Fruit fly (Drosophila melanogaster) whole organism, embryonic: ENCODE results near the gene CG9288.

Source experiments
- ATbp ChIP-seq: fragments of 200-800 bp; sonication (Bioruptor generic); optimal IDR thresholded peaks from 2 replicates; lab custom pipeline; 2017; ENCODE audit warnings: missing biosample characterization, mild to moderate bottlenecking, missing genetic modification characterization, missing genetic modification reagents
- Asciz ChIP-seq: fragments of 200-800 bp; sonication (Bioruptor generic); optimal IDR thresholded peaks from 2 replicates; lab custom pipeline; 2017; ENCODE audit warnings: missing biosample characterization, mild to moderate bottlenecking, missing genetic modification characterization, missing genetic modification reagents
- Bteb2 ChIP-seq: fragments of 200-800 bp; sonication (Bioruptor generic); optimal IDR thresholded peaks from 2 replicates; lab custom pipeline; 2016; ENCODE audit warnings: missing biosample characterization, missing genetic modification characterization
- CG10543 ChIP-seq: fragments of 200-800 bp; sonication (Bioruptor generic); optimal IDR thresholded peaks from 3 replicates; lab custom pipeline; 2017; ENCODE audit warnings: missing biosample characterization, mild to moderate bottlenecking, missing genetic modification characterization, moderate library complexity
- CG11696 ChIP-seq: fragments of 200-800 bp; sonication (Bioruptor generic); IDR thresholded peaks from 2 replicates; pipeline ENCODE4 v1.3.6; 2022; ENCODE audit warnings: missing biosample characterization, missing genetic modification characterization
- CG12299 ChIP-seq: fragments of 200-800 bp; sonication (Bioruptor generic); optimal IDR thresholded peaks from 2 replicates; lab custom pipeline; 2018; ENCODE audit warnings: missing biosample characterization, mild to moderate bottlenecking, missing genetic modification characterization
- CG15269 ChIP-seq: fragments of 200-800 bp; sonication (Bioruptor generic); optimal IDR thresholded peaks from 2 replicates; lab custom pipeline; 2018; ENCODE audit warnings: missing biosample characterization, mild to moderate bottlenecking, missing genetic modification characterization, moderate library complexity
- CG1602 ChIP-seq: fragments of 200-800 bp; sonication (Bioruptor generic); optimal IDR thresholded peaks from 3 replicates; lab custom pipeline; 2016; ENCODE audit warnings: missing biosample characterization, missing genetic modification characterization
- CG1647 ChIP-seq: fragments of 200-800 bp; sonication (Bioruptor generic); optimal IDR thresholded peaks from 3 replicates; lab custom pipeline; 2016; ENCODE audit warnings: missing biosample characterization, missing genetic modification characterization
- CG17361 ChIP-seq: fragments of 200-800 bp; sonication (Bioruptor generic); IDR thresholded peaks from 3 replicates; pipeline ENCODE4 v1.3.6; 2022; ENCODE audit warnings: missing biosample characterization, missing genetic modification characterization
- CG17385 ChIP-seq: fragments of 200-800 bp; sonication (Bioruptor generic); optimal IDR thresholded peaks from 3 replicates; lab custom pipeline; 2018; ENCODE audit warnings: missing biosample characterization, mild to moderate bottlenecking, missing genetic modification characterization
- CG17912 ChIP-seq: fragments of 200-800 bp; sonication (Bioruptor generic); optimal IDR thresholded peaks from 2 replicates; lab custom pipeline; 2018; ENCODE audit warnings: missing biosample characterization, mild to moderate bottlenecking, missing genetic modification characterization
- CG1832 ChIP-seq: fragments of 200-800 bp; sonication (Bioruptor generic); optimal IDR thresholded peaks from 2 replicates; lab custom pipeline; 2017; ENCODE audit warnings: missing biosample characterization, mild to moderate bottlenecking, missing genetic modification characterization, inconsistent platforms
- CG30020 ChIP-seq: fragments of 200-800 bp; optimal IDR thresholded peaks from 2 replicates; lab custom pipeline; 2019; ENCODE audit warnings: missing biosample characterization, mild to moderate bottlenecking, missing genetic modification characterization, moderate library complexity
- CG32767 ChIP-seq: fragments of 200-800 bp; sonication (Bioruptor generic); IDR thresholded peaks from 2 replicates; pipeline ENCODE4 v1.3.6; 2022; ENCODE audit warnings: missing biosample characterization, missing genetic modification characterization
- CG33213 ChIP-seq: fragments of 200-800 bp; sonication (Bioruptor generic); optimal IDR thresholded peaks from 3 replicates; lab custom pipeline; 2016; ENCODE audit warnings: missing biosample characterization, missing genetic modification characterization
- CG4820 ChIP-seq: fragments of 200-800 bp; sonication (Bioruptor generic); optimal IDR thresholded peaks from 3 replicates; lab custom pipeline; 2016; ENCODE audit warnings: missing biosample characterization, missing genetic modification characterization
- CG5953 ChIP-seq: fragments of 200-800 bp; sonication (Bioruptor generic); IDR thresholded peaks from 2 replicates; pipeline ENCODE4 v1.3.6; 2022; ENCODE audit warnings: missing biosample characterization, missing genetic modification characterization
- CG6765 ChIP-seq: fragments of 200-800 bp; sonication (Bioruptor generic); optimal IDR thresholded peaks from 3 replicates; lab custom pipeline; 2017; ENCODE audit warnings: missing biosample characterization, mild to moderate bottlenecking, missing genetic modification characterization
- CG7786 ChIP-seq: fragments of 200-800 bp; sonication (Bioruptor generic); optimal IDR thresholded peaks from 2 replicates; lab custom pipeline; 2016; ENCODE audit warnings: missing biosample characterization, missing genetic modification characterization
- CG8089 ChIP-seq: fragments of 200-800 bp; sonication (Bioruptor generic); optimal IDR thresholded peaks from 3 replicates; lab custom pipeline; 2016; ENCODE audit warnings: missing biosample characterization, missing genetic modification characterization
- CG8924 ChIP-seq: fragments of 200-800 bp; optimal IDR thresholded peaks from 3 replicates; lab custom pipeline; 2019; ENCODE audit warnings: missing biosample characterization, mild to moderate bottlenecking, missing genetic modification characterization, moderate library complexity
- Dip2 ChIP-seq: fragments of 200-800 bp; sonication (Bioruptor generic); IDR thresholded peaks from 2 replicates; pipeline ENCODE4 v1.3.6; 2022; ENCODE audit warnings: missing biosample characterization, missing genetic modification characterization
- Drgx ChIP-seq: fragments of 200-800 bp; sonication (Bioruptor generic); IDR thresholded peaks from 2 replicates; pipeline ENCODE4 v1.3.6; 2022; ENCODE audit warnings: missing biosample characterization, missing genetic modification characterization
- Fer2 ChIP-seq: fragments of 200-800 bp; sonication (Bioruptor generic); optimal IDR thresholded peaks from 2 replicates; lab custom pipeline; 2018; ENCODE audit warnings: missing biosample characterization, mild to moderate bottlenecking, missing genetic modification characterization, moderate library complexity
- Gug ChIP-seq: fragments of 200-800 bp; sonication (Bioruptor generic); IDR thresholded peaks from 4 replicates; pipeline ENCODE4 v1.3.6; 2022; ENCODE audit warnings: missing biosample characterization, missing genetic modification characterization
- Hr3 ChIP-seq: fragments of 200-800 bp; sonication (Bioruptor generic); optimal IDR thresholded peaks from 3 replicates; lab custom pipeline; 2016; ENCODE audit warnings: missing biosample characterization, missing genetic modification characterization
- NK7.1 ChIP-seq: fragments of 200-800 bp; sonication (Bioruptor generic); optimal IDR thresholded peaks from 3 replicates; lab custom pipeline; 2016; ENCODE audit warnings: missing biosample characterization, missing genetic modification characterization
- Nf-YC ChIP-seq: fragments of 200-800 bp; optimal IDR thresholded peaks from 3 replicates; lab custom pipeline; 2019; ENCODE audit warnings: missing biosample characterization, mild to moderate bottlenecking, missing genetic modification characterization, moderate library complexity
- Optix ChIP-seq: fragments of 200-800 bp; sonication (Bioruptor generic); IDR thresholded peaks from 3 replicates; pipeline ENCODE4 v1.3.6; 2022; ENCODE audit warnings: missing biosample characterization, missing genetic modification characterization
- PHDP ChIP-seq: fragments of 200-800 bp; sonication (Bioruptor generic); optimal IDR thresholded peaks from 3 replicates; lab custom pipeline; 2018; ENCODE audit warnings: missing biosample characterization, mild to moderate bottlenecking, missing genetic modification characterization, moderate library complexity
- Pdp1 ChIP-seq, 2 experiments: fragments of 200-800 bp; sonication (Bioruptor generic); optimal IDR thresholded peaks; 3 replicates each; lab custom pipeline; 2016; ENCODE audit warnings: missing biosample characterization in 2 of 2, missing genetic modification characterization in 2 of 2, mild to moderate bottlenecking in 1 of 2, moderate library complexity in 1 of 2
- Side ChIP-seq: fragments of 200-800 bp; sonication (Bioruptor generic); optimal IDR thresholded peaks from 2 replicates; lab custom pipeline; 2016; ENCODE audit warnings: missing biosample characterization, missing genetic modification characterization
- Stat92E ChIP-seq, 3 experiments: fragments of >200 bp in 2 of 3; fragments of 200-800 bp in 1 of 3; sonication (Bioruptor generic) in 1 of 3; optimal IDR thresholded peaks; 2 replicates each; lab custom pipeline; 2017 to 2019; ENCODE audit warnings: missing biosample characterization in 3 of 3, missing genetic modification characterization in 3 of 3, mild to moderate bottlenecking in 1 of 3, moderate library complexity in 1 of 3
- Xbp1 ChIP-seq: fragments of 200-800 bp; sonication (Bioruptor generic); optimal IDR thresholded peaks from 3 replicates; lab custom pipeline; 2016; ENCODE audit warnings: missing biosample characterization, mild to moderate bottlenecking, missing genetic modification characterization
- ato ChIP-seq: fragments of 200-800 bp; sonication (Bioruptor generic); IDR thresholded peaks from 2 replicates; pipeline ENCODE4 v1.3.6; 2022; ENCODE audit warnings: missing biosample characterization, missing genetic modification characterization; ENCODE audit not compliant: partially characterized antibody
- cato ChIP-seq: fragments of 200-800 bp; sonication (Bioruptor generic); optimal IDR thresholded peaks from 2 replicates; lab custom pipeline; 2016; ENCODE audit warnings: missing biosample characterization, missing genetic modification characterization, borderline replicate concordance
- fd64A ChIP-seq: fragments of 200-800 bp; sonication (Bioruptor generic); optimal IDR thresholded peaks from 3 replicates; lab custom pipeline; 2018; ENCODE audit warnings: missing biosample characterization, mild to moderate bottlenecking, missing genetic modification characterization
- ftz-f1 ChIP-seq: fragments of 200-800 bp; sonication (Bioruptor generic); optimal IDR thresholded peaks from 2 replicates; lab custom pipeline; 2016; ENCODE audit warnings: missing biosample characterization, missing genetic modification characterization
- gcm ChIP-seq: fragments of 200-800 bp; sonication (Bioruptor generic); optimal IDR thresholded peaks from 2 replicates; lab custom pipeline; 2019; ENCODE audit warnings: missing biosample characterization, mild to moderate bottlenecking, missing genetic modification characterization, moderate library complexity
- gem ChIP-seq: fragments of 200-800 bp; sonication (Bioruptor generic); optimal IDR thresholded peaks from 2 replicates; lab custom pipeline; 2019; ENCODE audit warnings: missing biosample characterization, mild to moderate bottlenecking, missing genetic modification characterization, moderate library complexity
- gsb-n ChIP-seq: fragments of 200-800 bp; sonication (Bioruptor generic); optimal IDR thresholded peaks from 3 replicates; lab custom pipeline; 2018; ENCODE audit warnings: missing biosample characterization, mild to moderate bottlenecking, missing genetic modification characterization
- ham ChIP-seq: fragments of 200-800 bp; sonication (Bioruptor generic); IDR thresholded peaks from 2 replicates; pipeline ENCODE4 v1.3.6; 2022; ENCODE audit warnings: missing biosample characterization, missing genetic modification characterization
- hkb ChIP-seq, 2 experiments: fragments of 200-800 bp in 1 of 2; fragments of >200 bp in 1 of 2; sonication (Bioruptor generic) in 1 of 2; IDR thresholded peaks in 1 of 2; optimal IDR thresholded peaks in 1 of 2; 2 replicates each; pipeline versions ENCODE4 v1.3.6 to Lab custom; 2017 to 2022; ENCODE audit warnings: missing biosample characterization in 1 of 2, missing genetic modification characterization in 1 of 2
- nerfin-2 ChIP-seq: fragments of 200-800 bp; sonication (Bioruptor generic); IDR thresholded peaks from 2 replicates; pipeline ENCODE4 v1.3.6; 2022; ENCODE audit warnings: missing biosample characterization, missing genetic modification characterization; ENCODE audit not compliant: partially characterized antibody
- pb ChIP-seq: fragments of 200-800 bp; sonication (Bioruptor generic); optimal IDR thresholded peaks from 3 replicates; lab custom pipeline; 2016; ENCODE audit warnings: missing biosample characterization, missing genetic modification characterization
- slp2 ChIP-seq: fragments of 200-800 bp; sonication (Bioruptor generic); optimal IDR thresholded peaks from 2 replicates; lab custom pipeline; 2016; ENCODE audit warnings: missing biosample characterization, missing genetic modification characterization
- twi ChIP-seq: fragments of 200-800 bp; optimal IDR thresholded peaks from 2 replicates; lab custom pipeline; 2019; ENCODE audit warnings: missing biosample characterization, mild to moderate bottlenecking, missing genetic modification characterization, moderate library complexity

Gene CG9288

dm6 chr3R:13817480-13818305, 38.3 kb downstream of the CG9288 start (continued):
- TF ChIP-seq CG15269 (tag; lab: Kevin White, UChicago): peak; percentile 64
- TF ChIP-seq ato (GFP tag; lab: Robert Waterston, UW): no peak
- TF ChIP-seq CG1602: peak; percentile 29
- TF ChIP-seq gem: peak; percentile 85
- TF ChIP-seq Nf-YC (tag; lab: Kevin White, UChicago): peak; percentile 6
- no peak for TF ChIP-seq CG7786 (GFP tag; lab: Kevin White, UChicago)
- no peak for TF ChIP-seq CG12299
- TF ChIP-seq CG32767 (GFP tag; lab: Robert Waterston, UW): peak; percentile 62
- TF ChIP-seq Pdp1 (GFP tag; optimal IDR thresholded peaks at IDR 0.05; lab: Kevin White, UChicago): peak; percentile 40 to 47
- no peak for TF ChIP-seq CG17912 (GFP tag; lab: Kevin White, UChicago)
- no peak for TF ChIP-seq Bteb2 (GFP tag; lab: Kevin White, UChicago)
- TF ChIP-seq slp2: no peak
- peak; percentile 50; the same call in 1 of the 3 replicates for TF ChIP-seq Optix (GFP tag; lab: Robert Waterston, UW)
- peak in 1 of 3 experiments; percentile 83 for TF ChIP-seq Stat92E (GFP tag; optimal IDR thresholded peaks at IDR 0.05; lab: Kevin White, UChicago)
- TF ChIP-seq Gug (GFP tag; lab: Robert Waterston, UW): no peak; the same call in 3 of the 4 replicates
- peak; percentile 78 for TF ChIP-seq Asciz
- TF ChIP-seq Fer2 (tag; lab: Kevin White, UChicago): no peak
- peak; percentile 52 for TF ChIP-seq gcm (GFP tag; lab: Kevin White, UChicago)
- TF ChIP-seq CG8924 (tag; lab: Kevin White, UChicago): peak; percentile 75
- peak; percentile 22 for TF ChIP-seq Side (GFP tag; lab: Kevin White, UChicago)
- TF ChIP-seq ham (GFP tag; lab: Robert Waterston, UW): no peak
- TF ChIP-seq Hr3 (GFP tag; lab: Kevin White, UChicago): peak; percentile 47
- peak; percentile 59 for TF ChIP-seq Drgx
- peak; percentile 6 for TF ChIP-seq twi
- TF ChIP-seq fd64A (GFP tag; lab: Kevin White, UChicago): peak; percentile 16
- TF ChIP-seq CG30020 (tag; lab: Kevin White, UChicago): peak; percentile 40
- peak; percentile 84 for TF ChIP-seq CG17361 (GFP tag; lab: Robert Waterston, UW)
- TF ChIP-seq PHDP (tag; lab: Kevin White, UChicago): peak; percentile 61
- TF ChIP-seq CG8089 (GFP tag; lab: Kevin White, UChicago): peak; percentile 7
- no peak for TF ChIP-seq hkb (optimal IDR thresholded peaks at IDR 0.05; lab: Kevin White, UChicago)
- TF ChIP-seq hkb (GFP tag; IDR thresholded peaks at IDR 0.05; lab: Robert Waterston, UW): 0 out of 2 replicates have a peak, but pooled peaks have one; percentile 40
- TF ChIP-seq CG1832: no peak
- TF ChIP-seq CG17385 (GFP tag; lab: Kevin White, UChicago): peak; percentile 53
- TF ChIP-seq cato: peak; percentile 18
- TF ChIP-seq CG1647 (GFP tag; lab: Kevin White, UChicago): no peak
- no peak for TF ChIP-seq NK7.1 (GFP tag; lab: Kevin White, UChicago)
- TF ChIP-seq Xbp1 (GFP tag; lab: Kevin White, UChicago): peak; percentile 61
- no peak for TF ChIP-seq CG11696 (GFP tag; lab: Robert Waterston, UW)
- peak; percentile 41 for TF ChIP-seq CG5953
- TF ChIP-seq CG33213 (GFP tag; lab: Kevin White, UChicago): no peak
- TF ChIP-seq ftz-f1 (GFP tag; lab: Kevin White, UChicago): no peak
- peak; percentile 60 for TF ChIP-seq gsb-n (tag; lab: Kevin White, UChicago)
- peak; percentile 59 for TF ChIP-seq CG4820 (GFP tag; lab: Kevin White, UChicago)
- no peak for TF ChIP-seq nerfin-2 (GFP tag; lab: Robert Waterston, UW)
- no peak for TF ChIP-seq CG6765
- TF ChIP-seq pb (GFP tag; lab: Kevin White, UChicago): peak; percentile 12
- TF ChIP-seq ATbp: peak; percentile 79
- TF ChIP-seq Dip2: no peak
- TF ChIP-seq CG10543 (GFP tag; lab: Kevin White, UChicago): peak; percentile 46
